Fruit fly (Drosophila melanogaster) whole organism, embryonic: ENCODE results near the gene CG6330.

Source experiments
- Blimp-1 ChIP-seq: fragments of 200-800 bp; sonication (Bioruptor generic); optimal IDR thresholded peaks from 3 replicates; lab custom pipeline; 2018; ENCODE audit warnings: missing biosample characterization, missing genetic modification characterization, mild to moderate bottlenecking, moderate library complexity, missing genetic modification reagents
- CG1024 ChIP-seq: fragments of 200-800 bp; sonication (Bioruptor generic); IDR thresholded peaks from 2 replicates; pipeline ENCODE4 v1.3.6; 2022; ENCODE audit warnings: missing biosample characterization, missing genetic modification characterization
- CG10431 ChIP-seq: fragments of 200-800 bp; sonication (Bioruptor generic); optimal IDR thresholded peaks from 3 replicates; lab custom pipeline; 2018; ENCODE audit warnings: missing biosample characterization, mild to moderate bottlenecking, missing genetic modification characterization
- CG10654 ChIP-seq: fragments of 200-800 bp; sonication (Bioruptor generic); optimal IDR thresholded peaks from 2 replicates; lab custom pipeline; 2016; ENCODE audit warnings: missing biosample characterization, missing genetic modification characterization
- CG10959 ChIP-seq: fragments of 200-800 bp; sonication (Bioruptor generic); IDR thresholded peaks from 2 replicates; pipeline ENCODE4 v1.3.6; 2022; ENCODE audit warnings: missing biosample characterization, missing genetic modification characterization
- CG14050 ChIP-seq: fragments of 200-800 bp; sonication (Bioruptor generic); IDR thresholded peaks from 3 replicates; pipeline ENCODE4 v1.3.6; 2022; ENCODE audit warnings: missing biosample characterization, missing genetic modification characterization
- CG14965 ChIP-seq: fragments of 200-800 bp; sonication (Bioruptor generic); optimal IDR thresholded peaks from 2 replicates; lab custom pipeline; 2016; ENCODE audit warnings: missing biosample characterization, missing genetic modification characterization, borderline replicate concordance
- CG17568 ChIP-seq: fragments of 200-800 bp; sonication (Bioruptor generic); optimal IDR thresholded peaks from 2 replicates; lab custom pipeline; 2018; ENCODE audit warnings: missing biosample characterization, mild to moderate bottlenecking, missing genetic modification characterization, moderate library complexity
- CG18764 ChIP-seq: fragments of 200-800 bp; sonication (Bioruptor generic); optimal IDR thresholded peaks from 3 replicates; lab custom pipeline; 2016; ENCODE audit warnings: missing biosample characterization, missing genetic modification characterization
- CG2202 ChIP-seq: fragments of 200-800 bp; sonication (Bioruptor generic); optimal IDR thresholded peaks from 2 replicates; lab custom pipeline; 2018; ENCODE audit warnings: missing biosample characterization, mild to moderate bottlenecking, missing genetic modification characterization
- CG2875 ChIP-seq: fragments of 200-800 bp; sonication (Bioruptor generic); optimal IDR thresholded peaks from 2 replicates; lab custom pipeline; 2017; ENCODE audit warnings: missing biosample characterization, mild to moderate bottlenecking, missing genetic modification characterization, missing genetic modification reagents
- CG3163 ChIP-seq: fragments of 200-800 bp; sonication (Bioruptor generic); optimal IDR thresholded peaks from 3 replicates; lab custom pipeline; 2016; ENCODE audit warnings: missing biosample characterization, missing genetic modification characterization
- CG3281 ChIP-seq: fragments of 200-800 bp; sonication (Bioruptor generic); optimal IDR thresholded peaks from 3 replicates; lab custom pipeline; 2017; ENCODE audit warnings: missing biosample characterization, mild to moderate bottlenecking, missing genetic modification characterization
- CG3838 ChIP-seq: fragments of 200-800 bp; sonication (Bioruptor generic); optimal IDR thresholded peaks from 3 replicates; lab custom pipeline; 2016; ENCODE audit warnings: missing biosample characterization, missing genetic modification characterization
- CG43689 ChIP-seq: fragments of 200-800 bp; sonication (Bioruptor generic); IDR thresholded peaks from 2 replicates; pipeline ENCODE4 v1.3.6; 2022; ENCODE audit warnings: missing biosample characterization, missing genetic modification characterization
- CG9727 ChIP-seq: fragments of 200-800 bp; sonication (Bioruptor generic); optimal IDR thresholded peaks from 3 replicates; lab custom pipeline; 2017; ENCODE audit warnings: missing biosample characterization, mild to moderate bottlenecking, missing genetic modification characterization
- CG9817 ChIP-seq: fragments of 200-800 bp; sonication (Bioruptor generic); optimal IDR thresholded peaks from 2 replicates; lab custom pipeline; 2018; ENCODE audit warnings: missing biosample characterization, mild to moderate bottlenecking, missing genetic modification characterization, moderate library complexity
- Chrac-16 ChIP-seq: fragments of 200-800 bp; sonication (Bioruptor generic); optimal IDR thresholded peaks from 3 replicates; lab custom pipeline; 2016; ENCODE audit warnings: missing biosample characterization, missing genetic modification characterization
- E2f1 ChIP-seq: fragments of 200-800 bp; sonication (Bioruptor generic); IDR thresholded peaks from 2 replicates; pipeline ENCODE4 v1.3.6; 2022; ENCODE audit warnings: missing biosample characterization, missing genetic modification characterization
- Elba2 ChIP-seq: fragments of 200-800 bp; sonication (Bioruptor generic); optimal IDR thresholded peaks from 3 replicates; lab custom pipeline; 2016; ENCODE audit warnings: missing biosample characterization, missing genetic modification characterization
- Ets65A ChIP-seq: fragments of 200-800 bp; sonication (Bioruptor generic); peaks from one replicate; lab custom pipeline; 2016; ENCODE audit warnings: missing biosample characterization, missing genetic modification characterization
- Hand ChIP-seq: fragments of 200-800 bp; sonication (Bioruptor generic); optimal IDR thresholded peaks from 2 replicates; lab custom pipeline; 2017; ENCODE audit warnings: mild to moderate bottlenecking, missing biosample characterization, missing genetic modification reagents, missing genetic modification characterization
- Hr51 ChIP-seq, 2 experiments: fragments of 200-800 bp; sonication (Bioruptor generic); optimal IDR thresholded peaks; 2 replicates in 1 of 2; 3 replicates in 1 of 2; lab custom pipeline; 2016 to 2018; ENCODE audit warnings: missing biosample characterization in 2 of 2, missing genetic modification characterization in 2 of 2, mild to moderate bottlenecking in 1 of 2, moderate library complexity in 1 of 2
- Hr78 ChIP-seq, 2 experiments: fragments of 200-800 bp in 1 of 2; fragments of >200 bp in 1 of 2; sonication (Bioruptor generic) in 1 of 2; optimal IDR thresholded peaks; 2 replicates each; lab custom pipeline; 2017 to 2019; ENCODE audit warnings: missing biosample characterization in 2 of 2, missing genetic modification characterization in 2 of 2, mild to moderate bottlenecking in 1 of 2, moderate library complexity in 1 of 2
- MESR4 ChIP-seq: fragments of 200-800 bp; sonication (Bioruptor generic); optimal IDR thresholded peaks from 2 replicates; lab custom pipeline; 2018; ENCODE audit warnings: missing biosample characterization, mild to moderate bottlenecking, missing genetic modification characterization, moderate library complexity
- Max ChIP-seq: fragments of 200-800 bp; sonication (Bioruptor generic); optimal IDR thresholded peaks from 2 replicates; lab custom pipeline; 2016; ENCODE audit warnings: missing biosample characterization, mild to moderate bottlenecking, missing genetic modification characterization
- Mes4 ChIP-seq: fragments of 200-800 bp; sonication (Bioruptor generic); optimal IDR thresholded peaks from 2 replicates; lab custom pipeline; 2016; ENCODE audit warnings: missing biosample characterization, missing genetic modification characterization
- NC2α ChIP-seq: fragments of 200-800 bp; sonication (Bioruptor generic); optimal IDR thresholded peaks from 2 replicates; lab custom pipeline; 2016; ENCODE audit warnings: missing biosample characterization, missing genetic modification characterization
- Oaz ChIP-seq: fragments of 200-800 bp; sonication (Bioruptor generic); IDR thresholded peaks from 2 replicates; pipeline ENCODE4 v1.3.6; 2022; ENCODE audit warnings: missing biosample characterization, missing genetic modification characterization
- Poxn ChIP-seq: fragments of 200-800 bp; sonication (Bioruptor generic); IDR thresholded peaks from 2 replicates; pipeline ENCODE4 v1.3.6; 2022; ENCODE audit warnings: missing biosample characterization, missing genetic modification characterization
- Ssrp ChIP-seq: fragments of 200-800 bp; sonication (Bioruptor generic); optimal IDR thresholded peaks from 2 replicates; lab custom pipeline; 2018; ENCODE audit warnings: missing biosample characterization, mild to moderate bottlenecking, missing genetic modification characterization, moderate library complexity
- bigmax ChIP-seq: fragments of 200-800 bp; sonication (Bioruptor generic); optimal IDR thresholded peaks from 2 replicates; lab custom pipeline; 2018; ENCODE audit warnings: missing biosample characterization, mild to moderate bottlenecking, missing genetic modification characterization
- bowl ChIP-seq: fragments of 200-800 bp; sonication (Bioruptor generic); IDR thresholded peaks from 2 replicates; pipeline ENCODE4 v1.3.6; 2022; ENCODE audit warnings: missing biosample characterization, missing genetic modification characterization
- chif ChIP-seq, 2 experiments: fragments of 200-800 bp; sonication (Bioruptor generic); optimal IDR thresholded peaks; 3 replicates each; lab custom pipeline; 2016; ENCODE audit warnings: missing biosample characterization in 2 of 2, missing genetic modification characterization in 2 of 2
- esg ChIP-seq: fragments of 200-800 bp; sonication (Bioruptor generic); conservative IDR thresholded peaks from 2 replicates; pipeline ENCODE4 v1.3.6; 2022; ENCODE audit warnings: missing biosample characterization, missing genetic modification characterization
- fd96Cb ChIP-seq: fragments of 200-800 bp; sonication (Bioruptor generic); optimal IDR thresholded peaks from 2 replicates; lab custom pipeline; 2018; ENCODE audit warnings: missing biosample characterization, mild to moderate bottlenecking, missing genetic modification characterization, moderate library complexity
- gsb ChIP-seq: fragments of 200-800 bp; sonication (Bioruptor generic); IDR thresholded peaks from 2 replicates; pipeline ENCODE4 v1.3.6; 2022; ENCODE audit warnings: missing biosample characterization, missing genetic modification characterization
- nom ChIP-seq: fragments of 200-800 bp; sonication (Bioruptor generic); optimal IDR thresholded peaks from 2 replicates; lab custom pipeline; 2017; ENCODE audit warnings: missing biosample characterization, missing genetic modification characterization, mild to moderate bottlenecking, moderate library complexity, missing genetic modification reagents
- org-1 ChIP-seq: fragments of 200-800 bp; sonication (Bioruptor generic); optimal IDR thresholded peaks from 2 replicates; lab custom pipeline; 2017; ENCODE audit warnings: missing biosample characterization, missing genetic modification characterization
- pros ChIP-seq: fragments of 200-800 bp; sonication (Bioruptor generic); optimal IDR thresholded peaks from 3 replicates; lab custom pipeline; 2019; ENCODE audit warnings: missing biosample characterization, mild to moderate bottlenecking, missing genetic modification characterization, moderate library complexity
- sc ChIP-seq, 3 experiments: fragments of >200 bp in 2 of 3; fragments of 200-800 bp in 1 of 3; sonication (Bioruptor generic) in 1 of 3; optimal IDR thresholded peaks; 2 replicates in 2 of 3; 3 replicates in 1 of 3; lab custom pipeline; 2017; ENCODE audit warnings: mild to moderate bottlenecking in 1 of 3, missing biosample characterization in 1 of 3, missing genetic modification characterization in 1 of 3, missing genetic modification reagents in 1 of 3
- scrt ChIP-seq: fragments of 200-800 bp; sonication (Bioruptor generic); optimal IDR thresholded peaks from 2 replicates; lab custom pipeline; 2018; ENCODE audit warnings: missing biosample characterization, mild to moderate bottlenecking, missing genetic modification characterization, moderate library complexity
- sens ChIP-seq: fragments of 200-800 bp; sonication (Bioruptor generic); peaks from one replicate; lab custom pipeline; 2016; ENCODE audit warnings: missing biosample characterization, missing genetic modification characterization
- sisA ChIP-seq: fragments of 200-800 bp; sonication (Bioruptor generic); IDR thresholded peaks from 2 replicates; pipeline ENCODE4 v1.3.6; 2022; ENCODE audit warnings: missing biosample characterization, missing genetic modification characterization
- sna ChIP-seq: fragments of 200-800 bp; sonication (Bioruptor generic); IDR thresholded peaks from 2 replicates; pipeline ENCODE4 v1.3.6; 2022; ENCODE audit warnings: missing biosample characterization, missing genetic modification characterization; ENCODE audit not compliant: partially characterized antibody
- sug ChIP-seq: fragments of 200-800 bp; optimal IDR thresholded peaks from 2 replicates; lab custom pipeline; 2019; ENCODE audit warnings: missing biosample characterization, mild to moderate bottlenecking, missing genetic modification characterization, moderate library complexity
- twi ChIP-seq: fragments of 200-800 bp; optimal IDR thresholded peaks from 2 replicates; lab custom pipeline; 2019; ENCODE audit warnings: missing biosample characterization, mild to moderate bottlenecking, missing genetic modification characterization, moderate library complexity
- wdn ChIP-seq: fragments of 200-800 bp; sonication (Bioruptor generic); IDR thresholded peaks from 2 replicates; pipeline ENCODE4 v1.3.6; 2022; ENCODE audit warnings: missing biosample characterization, missing genetic modification characterization
- wor ChIP-seq: fragments of 200-800 bp; sonication (Bioruptor generic); IDR thresholded peaks from 2 replicates; pipeline ENCODE4 v1.3.6; 2022; ENCODE audit warnings: missing biosample characterization, missing genetic modification characterization
- zen2 ChIP-seq: fragments of 200-800 bp; sonication (Bioruptor generic); IDR thresholded peaks from 3 replicates; pipeline ENCODE4 v1.3.6; 2022; ENCODE audit warnings: missing biosample characterization, missing genetic modification characterization; ENCODE audit not compliant: partially characterized antibody

The CG6330 gene

dm6 chr3R:26928424-26928823 lies 29.9 kb downstream of the CG6330 start (continued):
- peak; percentile 19 for TF ChIP-seq org-1 (GFP tag; lab: Kevin White, UChicago)
- TF ChIP-seq CG10654 (GFP tag; lab: Kevin White, UChicago) = peak; percentile 29
- no peak for TF ChIP-seq Elba2
- no peak for TF ChIP-seq CG2202 (tag; lab: Kevin White, UChicago)
- TF ChIP-seq scrt (GFP tag; lab: Kevin White, UChicago) = no peak
- peak; percentile 32 for TF ChIP-seq CG3281
- 0 out of 2 replicates have a peak, but pooled peaks have one; percentile 30 for TF ChIP-seq wor
- no peak for TF ChIP-seq CG10959
- TF ChIP-seq Ets65A (GFP tag; lab: Kevin White, UChicago) = no peak
- no peak for TF ChIP-seq zen2 (GFP tag; lab: Robert Waterston, UW)
- TF ChIP-seq Hr51 (GFP tag; optimal IDR thresholded peaks at IDR 0.05; lab: Kevin White, UChicago) = peak in 1 of 2 experiments; percentile 89
- no peak for TF ChIP-seq sc (optimal IDR thresholded peaks at IDR 0.05; lab: Kevin White, UChicago)
- TF ChIP-seq sc (GFP tag; optimal IDR thresholded peaks at IDR 0.05; lab: Kevin White, UChicago) = peak; percentile 27
- TF ChIP-seq CG17568 (GFP tag; lab: Kevin White, UChicago) = peak; percentile 37
- TF ChIP-seq CG18764 = no peak
- TF ChIP-seq sisA = no peak
- 0 out of 2 replicates have a peak, but pooled peaks have one; percentile 23 for TF ChIP-seq esg
- peak; percentile 39; the same call in 1 of the 2 replicates for TF ChIP-seq CG43689 (GFP tag; lab: Robert Waterston, UW)
- TF ChIP-seq CG2875 = no peak
- TF ChIP-seq gsb (GFP tag; lab: Robert Waterston, UW) = no peak
- TF ChIP-seq Max (GFP tag; lab: Kevin White, UChicago) = no peak
- peak in 1 of 2 experiments; percentile 18 for TF ChIP-seq Hr78 (GFP tag; optimal IDR thresholded peaks at IDR 0.05; lab: Kevin White, UChicago)
- peak; percentile 49 for TF ChIP-seq Blimp-1 (GFP tag; lab: Kevin White, UChicago)
- no peak for TF ChIP-seq Mes4 (GFP tag; lab: Kevin White, UChicago)
- peak; percentile 7 for TF ChIP-seq sug (tag; lab: Kevin White, UChicago)
- no peak for TF ChIP-seq bigmax
- TF ChIP-seq CG10431 (GFP tag; lab: Kevin White, UChicago) = no peak
- 0 out of 2 replicates have a peak, but pooled peaks have one; percentile 26 for TF ChIP-seq CG1024 (GFP tag; lab: Robert Waterston, UW)
- no peak for TF ChIP-seq Poxn (GFP tag; lab: Robert Waterston, UW)
- peak; percentile 1 for TF ChIP-seq CG9727
- no peak for TF ChIP-seq wdn (GFP tag; lab: Robert Waterston, UW)
- TF ChIP-seq sens = peak; percentile 74
- TF ChIP-seq Ssrp (tag; lab: Kevin White, UChicago) = peak; percentile 68
- TF ChIP-seq Hand = no peak
- peak; percentile 44 for TF ChIP-seq CG9817 (tag; lab: Kevin White, UChicago)
- TF ChIP-seq sna (GFP tag; lab: Robert Waterston, UW) = no peak
- 0 out of 2 replicates have a peak, but pooled peaks have one; percentile 23 for TF ChIP-seq Oaz
- peak; percentile 64 for TF ChIP-seq nom
- TF ChIP-seq chif (GFP tag; optimal IDR thresholded peaks at IDR 0.05; lab: Kevin White, UChicago) = peak in 1 of 2 experiments; percentile 9
- no peak for TF ChIP-seq bowl (GFP tag; lab: Robert Waterston, UW)
- TF ChIP-seq twi (tag; lab: Kevin White, UChicago) = no peak
- peak; percentile 47; the same call in 1 of the 3 replicates for TF ChIP-seq CG14050
- no peak for TF ChIP-seq MESR4
- TF ChIP-seq CG14965 (GFP tag; lab: Kevin White, UChicago) = no peak
- peak; percentile 72 for TF ChIP-seq fd96Cb
- TF ChIP-seq pros (GFP tag; lab: Kevin White, UChicago) = no peak
- no peak for TF ChIP-seq CG3163
- no peak for TF ChIP-seq NC2α (GFP tag; lab: Kevin White, UChicago)
- TF ChIP-seq CG3838 (GFP tag; lab: Kevin White, UChicago) = no peak
- TF ChIP-seq Chrac-16 (GFP tag; lab: Kevin White, UChicago) = peak; percentile 4
- TF ChIP-seq E2f1 (GFP tag; lab: Robert Waterston, UW) = peak; percentile 48; the same call in 1 of the 2 replicates
